Fruit fly (Drosophila melanogaster) whole organism, wandering third instar larva: ENCODE results near the gene BBS8.

Experiments
- Abd-B ChIP-seq: fragments of >200 bp; optimal IDR thresholded peaks from 2 replicates; lab custom pipeline; 2017; ENCODE audit warnings: missing biosample characterization, missing genetic modification characterization
- CG32264 ChIP-seq: fragments of 200-800 bp; sonication (Bioruptor generic); optimal IDR thresholded peaks from 2 replicates; lab custom pipeline; 2016; ENCODE audit warnings: missing biosample characterization, missing genetic modification characterization
- CG9705 ChIP-seq: fragments of 200-800 bp; sonication (Bioruptor generic); optimal IDR thresholded peaks from 2 replicates; lab custom pipeline; 2018; ENCODE audit warnings: missing biosample characterization, mild to moderate bottlenecking, missing genetic modification characterization
- CrebA ChIP-seq: fragments of 200-800 bp; sonication (Bioruptor generic); optimal IDR thresholded peaks from 2 replicates; lab custom pipeline; 2016; ENCODE audit warnings: missing biosample characterization, mild to moderate bottlenecking, missing genetic modification characterization, borderline replicate concordance
- Dfd ChIP-seq: fragments of >200 bp; optimal IDR thresholded peaks from 2 replicates; lab custom pipeline; 2017; ENCODE audit warnings: missing biosample characterization, missing genetic modification characterization
- Dif ChIP-seq: fragments of 200-275, 200-300 bp; sonication (Bioruptor generic); optimal IDR thresholded peaks from 2 replicates; lab custom pipeline; 2018; ENCODE audit warnings: missing biosample characterization, missing genetic modification characterization; ENCODE audit not compliant: partially characterized antibody
- GATAd ChIP-seq: sonication (Bioruptor generic); optimal IDR thresholded peaks from 2 replicates; lab custom pipeline; 2016; ENCODE audit warnings: missing biosample characterization, missing genetic modification characterization
- HLH106 ChIP-seq: fragments of 200-800 bp; optimal IDR thresholded peaks from 3 replicates; lab custom pipeline; 2019; ENCODE audit warnings: missing biosample characterization, mild to moderate bottlenecking, missing genetic modification characterization, moderate library complexity
- Hnf4 ChIP-seq: fragments of 200-800 bp; sonication (Bioruptor generic); optimal IDR thresholded peaks from 2 replicates; lab custom pipeline; 2016; ENCODE audit warnings: missing biosample characterization, mild to moderate bottlenecking, missing genetic modification characterization
- Hr78 ChIP-seq: fragments of >200 bp; optimal IDR thresholded peaks from 2 replicates; lab custom pipeline; 2017; ENCODE audit warnings: missing biosample characterization, missing genetic modification characterization
- Hr83 ChIP-seq: fragments of 200-300 bp; sonication (Bioruptor generic); optimal IDR thresholded peaks from 2 replicates; lab custom pipeline; 2016; ENCODE audit warnings: missing biosample characterization, mild to moderate bottlenecking, missing genetic modification characterization, moderate library complexity; ENCODE audit not compliant: poor library complexity, severe bottlenecking
- Jra ChIP-seq: sonication (Bioruptor generic); optimal IDR thresholded peaks from 2 replicates; lab custom pipeline; 2016; ENCODE audit warnings: missing biosample characterization, missing genetic modification characterization
- Mio ChIP-seq: sonication (Bioruptor generic); optimal IDR thresholded peaks from 2 replicates; lab custom pipeline; 2016; ENCODE audit warnings: missing biosample characterization, missing genetic modification characterization
- Myc ChIP-seq: fragments of >200 bp; optimal IDR thresholded peaks from 2 replicates; lab custom pipeline; 2017
- N ChIP-seq: fragments of >200 bp; optimal IDR thresholded peaks from 2 replicates; lab custom pipeline; 2018; ENCODE audit warnings: missing biosample characterization, missing external identifiers, missing genetic modification characterization
- OdsH ChIP-seq: fragments of 200-800 bp; sonication (Bioruptor generic); optimal IDR thresholded peaks from 2 replicates; lab custom pipeline; 2016; ENCODE audit warnings: missing biosample characterization, mild to moderate bottlenecking, missing genetic modification characterization
- Rel ChIP-seq, 2 experiments: fragments of 200-800 bp; sonication (Bioruptor generic) in 1 of 2; optimal IDR thresholded peaks; 2 replicates in 1 of 2; 3 replicates in 1 of 2; lab custom pipeline; 2016 to 2019; ENCODE audit warnings: mild to moderate bottlenecking in 2 of 2, missing biosample characterization in 2 of 2, missing genetic modification characterization in 2 of 2, moderate library complexity in 1 of 2
- Sp1 ChIP-seq: fragments of 200-800 bp; sonication (Bioruptor generic); optimal IDR thresholded peaks from 3 replicates; lab custom pipeline; 2019; ENCODE audit warnings: missing biosample characterization, mild to moderate bottlenecking, missing genetic modification characterization, moderate library complexity
- Vsx2 ChIP-seq: fragments of 200-300, 225-300 bp; sonication (Bioruptor generic); optimal IDR thresholded peaks from 2 replicates; lab custom pipeline; 2018; ENCODE audit warnings: missing biosample characterization, missing genetic modification characterization; ENCODE audit not compliant: partially characterized antibody
- br ChIP-seq: fragments of 200-800 bp; sonication (Bioruptor generic); optimal IDR thresholded peaks from 2 replicates; lab custom pipeline; 2016; ENCODE audit warnings: missing biosample characterization, missing genetic modification characterization
- brk ChIP-seq: fragments of 200-800 bp; sonication (Bioruptor generic); optimal IDR thresholded peaks from 2 replicates; lab custom pipeline; 2016; ENCODE audit warnings: missing biosample characterization, mild to moderate bottlenecking, missing genetic modification characterization
- dl ChIP-seq, 2 experiments: fragments of 175-275, 200-275 bp in 1 of 2; fragments of 200-275 bp in 1 of 2; sonication (Bioruptor generic); optimal IDR thresholded peaks; lab custom pipeline; 2018; ENCODE audit warnings: mild to moderate bottlenecking in 2 of 2, missing biosample characterization in 2 of 2, missing genetic modification characterization in 2 of 2, moderate library complexity in 2 of 2; ENCODE audit not compliant: partially characterized antibody in 2 of 2, insufficient read depth in 1 of 2
- dmrt93B ChIP-seq: fragments of 200-800 bp; sonication (Bioruptor generic); optimal IDR thresholded peaks from 2 replicates; lab custom pipeline; 2018; ENCODE audit warnings: missing biosample characterization, mild to moderate bottlenecking, missing genetic modification characterization
- dsf ChIP-seq: sonication (Bioruptor generic); optimal IDR thresholded peaks from 2 replicates; lab custom pipeline; 2016; ENCODE audit warnings: missing biosample characterization, missing genetic modification characterization, borderline replicate concordance
- ey ChIP-seq: fragments of 200-800 bp; sonication (Bioruptor generic); optimal IDR thresholded peaks from 2 replicates; lab custom pipeline; 2016; ENCODE audit warnings: missing biosample characterization, missing genetic modification characterization
- foxo ChIP-seq, 2 experiments: fragments of 200-800 bp; sonication (Bioruptor generic); optimal IDR thresholded peaks; 2 replicates in 1 of 2; 3 replicates in 1 of 2; lab custom pipeline; 2016 to 2017; ENCODE audit warnings: missing biosample characterization in 2 of 2, missing genetic modification characterization in 2 of 2
- fru ChIP-seq: fragments of 200-800 bp; sonication (Bioruptor generic); optimal IDR thresholded peaks from 3 replicates; lab custom pipeline; 2016; ENCODE audit warnings: missing biosample characterization, mild to moderate bottlenecking, missing genetic modification characterization
- h ChIP-seq: fragments of 200-800 bp; sonication (Bioruptor generic); optimal IDR thresholded peaks from 3 replicates; lab custom pipeline; 2016; ENCODE audit warnings: missing biosample characterization, mild to moderate bottlenecking, missing genetic modification characterization
- jim ChIP-seq: fragments of 175-275, 200-325 bp; sonication (Bioruptor generic); optimal IDR thresholded peaks from 2 replicates; lab custom pipeline; 2016; ENCODE audit warnings: missing biosample characterization, mild to moderate bottlenecking, missing genetic modification characterization
- lola ChIP-seq: fragments of >200 bp; optimal IDR thresholded peaks from 2 replicates; lab custom pipeline; 2017; ENCODE audit warnings: missing biosample characterization, missing genetic modification characterization
- pan ChIP-seq: fragments of >200 bp; optimal IDR thresholded peaks from 2 replicates; lab custom pipeline; 2017
- psq ChIP-seq: fragments of 200-800 bp; sonication (Bioruptor generic); optimal IDR thresholded peaks from 3 replicates; lab custom pipeline; 2017; ENCODE audit warnings: missing biosample characterization, mild to moderate bottlenecking, missing genetic modification characterization, moderate library complexity
- rgr ChIP-seq: fragments of 200-800 bp; sonication (Bioruptor generic); optimal IDR thresholded peaks from 3 replicates; lab custom pipeline; 2016; ENCODE audit warnings: missing biosample characterization, mild to moderate bottlenecking, missing genetic modification characterization
- sage ChIP-seq: fragments of 200-800 bp; sonication (Bioruptor generic); optimal IDR thresholded peaks from 2 replicates; lab custom pipeline; 2016; ENCODE audit warnings: missing biosample characterization, mild to moderate bottlenecking, missing genetic modification characterization
- sv ChIP-seq: fragments of 200-800 bp; sonication (Bioruptor generic); optimal IDR thresholded peaks from 3 replicates; lab custom pipeline; 2016; ENCODE audit warnings: missing biosample characterization, missing genetic modification characterization
- tai ChIP-seq: sonication (Bioruptor generic); optimal IDR thresholded peaks from 2 replicates; lab custom pipeline; 2016; ENCODE audit warnings: missing biosample characterization, missing genetic modification characterization
- usp ChIP-seq: fragments of >200 bp; optimal IDR thresholded peaks from 2 replicates; lab custom pipeline; 2017; ENCODE audit warnings: missing biosample characterization, missing genetic modification characterization
- woc ChIP-seq: sonication (Bioruptor generic); optimal IDR thresholded peaks from 2 replicates; lab custom pipeline; 2016; ENCODE audit warnings: missing biosample characterization, mild to moderate bottlenecking, missing genetic modification characterization

The BBS8 gene

dm6 chr2L:426449-426848 is 3.8 kb downstream of the BBS8 start:
- no peak for TF ChIP-seq CrebA (GFP tag; lab: Kevin White, UChicago)
- no peak for TF ChIP-seq Rel (GFP tag; optimal IDR thresholded peaks at IDR 0.05; lab: Kevin White, UChicago)
- TF ChIP-seq Rel (tag; optimal IDR thresholded peaks at IDR 0.05; lab: Kevin White, UChicago), result peak; percentile 90
- no peak for TF ChIP-seq ey (GFP tag; lab: Kevin White, UChicago)
- TF ChIP-seq br (GFP tag; lab: Kevin White, UChicago), result no peak
- no peak for TF ChIP-seq Mio (GFP tag; lab: Kevin White, UChicago)
- no peak for TF ChIP-seq Sp1
- no peak for TF ChIP-seq brk (GFP tag; lab: Kevin White, UChicago)

dm6 chr2L:427338-428234 is 4.9 kb downstream of the BBS8 start:
- no peak for TF ChIP-seq jim (GFP tag; lab: Kevin White, UChicago)
- TF ChIP-seq pan, result no peak
- no peak for TF ChIP-seq dl (GFP tag; optimal IDR thresholded peaks at IDR 0.05; lab: Kevin White, UChicago; ENCODE audit: insufficient read depth in 1 of 2, partially characterized antibody in 2 of 2)
- TF ChIP-seq Jra (GFP tag; lab: Kevin White, UChicago), result peak; percentile 90
- TF ChIP-seq Hr78 (GFP tag; lab: Kevin White, UChicago), result no peak
- peak; percentile 97 for TF ChIP-seq br (GFP tag; lab: Kevin White, UChicago)
- peak; percentile 94 for TF ChIP-seq Sp1
- no peak for TF ChIP-seq Vsx2 (GFP tag; lab: Kevin White, UChicago)
- TF ChIP-seq N (GFP tag; lab: Kevin White, UChicago), result no peak
- peak; percentile 96 for TF ChIP-seq psq (GFP tag; lab: Kevin White, UChicago)
- TF ChIP-seq Mio (GFP tag; lab: Kevin White, UChicago), result peak; percentile 64
- peak; percentile 96 for TF ChIP-seq OdsH (GFP tag; lab: Kevin White, UChicago)
- no peak for TF ChIP-seq sv (GFP tag; lab: Kevin White, UChicago)
- peak; percentile 68 for TF ChIP-seq Rel (GFP tag; optimal IDR thresholded peaks at IDR 0.05; lab: Kevin White, UChicago)
- peak; percentile 30 for TF ChIP-seq Rel (tag; optimal IDR thresholded peaks at IDR 0.05; lab: Kevin White, UChicago)
- TF ChIP-seq tai (GFP tag; lab: Kevin White, UChicago), result no peak
- TF ChIP-seq Myc (lab: Kevin White, UChicago), result no peak
- peak; percentile 95 for TF ChIP-seq fru
- no peak for TF ChIP-seq CrebA (GFP tag; lab: Kevin White, UChicago)
- peak; percentile 77 for TF ChIP-seq CG32264 (GFP tag; lab: Kevin White, UChicago)
- TF ChIP-seq Abd-B (GFP tag; lab: Kevin White, UChicago), result no peak
- peak; percentile 4 for TF ChIP-seq Hr83
- peak; percentile 86 for TF ChIP-seq CG9705 (GFP tag; lab: Kevin White, UChicago)
- TF ChIP-seq dsf, result peak; percentile 72
- peak; percentile 81 for TF ChIP-seq HLH106 (tag; lab: Kevin White, UChicago)
- no peak for TF ChIP-seq Dif (GFP tag; lab: Kevin White, UChicago)
- TF ChIP-seq GATAd (GFP tag; lab: Kevin White, UChicago), result no peak
- no peak for TF ChIP-seq usp
- TF ChIP-seq ey (GFP tag; lab: Kevin White, UChicago), result peak; percentile 95
- TF ChIP-seq brk (GFP tag; lab: Kevin White, UChicago), result peak; percentile 92
- peak; percentile 93 for TF ChIP-seq rgr (GFP tag; lab: Kevin White, UChicago)
- peak; percentile 85 for TF ChIP-seq dmrt93B (GFP tag; lab: Kevin White, UChicago)
- TF ChIP-seq Hnf4 (GFP tag; lab: Kevin White, UChicago), result peak; percentile 96
- TF ChIP-seq h (GFP tag; lab: Kevin White, UChicago), result peak; percentile 94
- TF ChIP-seq sage (GFP tag; lab: Kevin White, UChicago), result peak; percentile 92
- no peak for TF ChIP-seq Dfd
- TF ChIP-seq woc (GFP tag; lab: Kevin White, UChicago), result peak; percentile 95
- no peak for TF ChIP-seq lola (GFP tag; lab: Kevin White, UChicago)
- peak; percentile 74 to 95 for TF ChIP-seq foxo (GFP tag; optimal IDR thresholded peaks at IDR 0.05; lab: Kevin White, UChicago)
